Fruit fly (Drosophila melanogaster): ENCODE measurements around the gene CG42542.

Gene CG42542

DNA sequence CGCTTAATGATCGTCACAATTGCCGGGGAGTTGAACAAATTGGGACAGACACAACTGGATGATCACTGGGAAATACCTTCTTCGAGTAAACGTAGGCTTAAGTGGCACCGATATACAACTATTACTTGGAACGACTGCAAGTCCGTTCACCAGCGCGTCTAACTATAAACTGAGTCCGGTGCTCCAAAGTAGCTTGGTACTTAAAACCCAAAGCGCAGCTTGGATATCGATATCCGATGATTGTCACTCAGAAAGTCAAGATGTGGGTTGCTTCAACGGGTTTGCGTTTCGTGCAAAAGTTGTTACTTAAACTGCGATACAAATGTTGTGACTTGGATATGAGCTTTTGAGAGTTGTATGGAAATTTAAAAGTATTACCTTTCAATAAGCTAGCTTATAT, 9.9 kb downstream of the CG42542 start, which contains the start of gene Spn88Ea:
Gene Spn88Ea (minus strand): TSS at position 175 of the 400 bp plus-strand sequence.
- peak; percentile 59 for TF ChIP-seq Eip78C (GFP tag)
- TF ChIP-seq Sox14 (GFP tag; optimal IDR thresholded peaks at IDR 0.05), result no peak
- TF ChIP-seq CG15336 (GFP tag; IDR thresholded peaks at IDR 0.05), result peak; percentile 35; the same call in 1 of the 2 replicates
- TF ChIP-seq CG1621 (tag; optimal IDR thresholded peaks at IDR 0.05), result peak; percentile 5
- TF ChIP-seq lz (GFP tag; optimal IDR thresholded peaks at IDR 0.05), result peak; percentile 1
- no peak for TF ChIP-seq Hr4 (GFP tag; optimal IDR thresholded peaks at IDR 0.05)
- no peak for TF ChIP-seq Met (GFP tag; optimal IDR thresholded peaks at IDR 0.05)
- peak; percentile 46; the same call in 1 of the 3 replicates for TF ChIP-seq eg (GFP tag; IDR thresholded peaks at IDR 0.05)
- peak; percentile 37; the same call in 2 of the 3 replicates for TF ChIP-seq CG6163 (GFP tag; IDR thresholded peaks at IDR 0.05)
- TF ChIP-seq dsx (GFP tag; optimal IDR thresholded peaks at IDR 0.05; ENCODE audit: poor library complexity, severe bottlenecking), result peak; percentile 13
- TF ChIP-seq ss (GFP tag; optimal IDR thresholded peaks at IDR 0.05), result no peak
- peak; percentile 25 for TF ChIP-seq CG3919 (GFP tag; optimal IDR thresholded peaks at IDR 0.05)
- no peak for TF ChIP-seq fd59A (GFP tag; optimal IDR thresholded peaks at IDR 0.05)

DNA sequence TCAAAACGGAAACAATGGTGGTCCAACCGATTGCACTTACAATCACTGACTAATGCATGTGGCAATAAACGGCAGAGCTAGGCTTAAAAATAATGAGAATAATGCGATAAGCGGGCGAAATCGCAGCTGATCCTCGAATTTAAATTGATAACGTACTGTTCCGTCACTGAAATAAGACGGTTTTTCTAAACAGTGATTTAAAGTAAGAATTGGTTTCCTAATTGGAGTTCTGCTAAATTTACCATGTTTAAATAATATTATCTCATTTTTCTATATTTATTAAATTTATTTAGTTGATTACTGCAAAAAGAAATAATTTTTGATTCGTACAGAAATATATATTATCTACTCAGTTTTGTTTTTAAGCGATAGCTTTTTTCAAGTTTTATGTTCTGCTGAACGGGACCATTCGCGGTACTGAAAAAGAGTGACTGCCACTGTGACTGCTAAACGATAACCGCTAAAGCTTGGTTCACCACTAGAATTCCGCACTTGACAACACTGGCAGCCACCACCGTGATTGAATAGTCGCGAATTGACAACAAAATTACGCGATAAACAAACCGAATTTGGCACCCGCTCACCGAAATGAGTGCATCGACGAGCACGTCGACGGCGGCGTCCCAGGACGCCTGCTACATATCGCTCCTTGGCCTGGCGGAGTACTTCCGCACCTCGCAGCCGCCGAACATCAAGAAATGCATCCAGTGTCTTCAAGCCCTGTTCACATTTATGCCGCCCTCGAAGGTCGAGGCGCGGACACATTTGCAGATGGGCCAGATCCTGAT, 12.5 kb downstream of the CG42542 start, which contains the start of the genes Spn88Eb and Mau2:
Gene Spn88Eb (minus strand): TSS at position 51 of the 788 bp plus-strand sequence.
Gene Mau2 (plus strand): TSS at position 493 of the 788 bp plus-strand sequence.
- peak; percentile 62 for TF ChIP-seq CG3032 (tag; optimal IDR thresholded peaks at IDR 0.05)
- peak; percentile 63 for TF ChIP-seq CG31627 (GFP tag; optimal IDR thresholded peaks at IDR 0.05)
- peak; percentile 60 for TF ChIP-seq Gug (GFP tag; IDR thresholded peaks at IDR 0.05)
- no peak for TF ChIP-seq Met (GFP tag; optimal IDR thresholded peaks at IDR 0.05)
- TF ChIP-seq eg (GFP tag; IDR thresholded peaks at IDR 0.05), result peak; percentile 70
- TF ChIP-seq cyc (GFP tag; optimal IDR thresholded peaks at IDR 0.05), result peak; percentile 52
- TF ChIP-seq svp (GFP tag), result no peak
- TF ChIP-seq Eip78C (GFP tag), result no peak
- TF ChIP-seq Eip93F (GFP tag; optimal IDR thresholded peaks at IDR 0.05), result peak; percentile 33
- no peak for TF ChIP-seq Ets21C (GFP tag; optimal IDR thresholded peaks at IDR 0.05)
- peak; percentile 52 for TF ChIP-seq esn (GFP tag; optimal IDR thresholded peaks at IDR 0.05)
- no peak for TF ChIP-seq Blimp-1 (GFP tag; optimal IDR thresholded peaks at IDR 0.05)
- peak; percentile 43; the same call in 1 of the 2 replicates for TF ChIP-seq CG11294 (GFP tag; IDR thresholded peaks at IDR 0.05)
- peak; percentile 8 for TF ChIP-seq CG6792 (GFP tag; optimal IDR thresholded peaks at IDR 0.05)
- TF ChIP-seq lz (GFP tag; optimal IDR thresholded peaks at IDR 0.05), result peak; percentile 58
- peak; percentile 49 for TF ChIP-seq Sox14 (GFP tag; optimal IDR thresholded peaks at IDR 0.05)
- peak; percentile 18; the same call in 1 of the 3 replicates for TF ChIP-seq CG6163 (GFP tag; IDR thresholded peaks at IDR 0.05)
- TF ChIP-seq Ets96B (tag; optimal IDR thresholded peaks at IDR 0.05), result no peak

dm6 chr3R:15213362-15213989, 17.1 kb downstream of the CG42542 start, which contains the start of the genes CG6654 and CG4210:
Gene CG6654, minus strand, starts transcription at chr3R:15213658.
Gene CG4210, plus strand, starts transcription at chr3R:15213974.
- TF ChIP-seq net (GFP tag; optimal IDR thresholded peaks at IDR 0.05) (no peak), Sox14 (GFP tag; optimal IDR thresholded peaks at IDR 0.05) (peak; percentile 33), cyc (GFP tag; optimal IDR thresholded peaks at IDR 0.05) (peak; percentile 30), CG10631 (GFP tag; optimal IDR thresholded peaks at IDR 0.05) (no peak), CG31627 (GFP tag; optimal IDR thresholded peaks at IDR 0.05) (peak; percentile 8), CG3032 (tag; optimal IDR thresholded peaks at IDR 0.05) (peak; percentile 4), esn (GFP tag; optimal IDR thresholded peaks at IDR 0.05) (peak; percentile 35)

dm6 chr3R:15218824-15219576, 22.6 kb downstream of the CG42542 start, which contains the start of the genes SIDL and CG12241:
Gene SIDL, minus strand, starts transcription at chr3R:15218874.
Gene CG12241, plus strand, starts transcription at chr3R:15219256.
- TF ChIP-seq svp (GFP tag), result no peak
- TF ChIP-seq cyc (GFP tag; optimal IDR thresholded peaks at IDR 0.05), result peak; percentile 96
- no peak for TF ChIP-seq achi (GFP tag; optimal IDR thresholded peaks at IDR 0.05)
- TF ChIP-seq topi (GFP tag; optimal IDR thresholded peaks at IDR 0.05), result peak; percentile 96
- no peak for TF ChIP-seq CG6808 (GFP tag; optimal IDR thresholded peaks at IDR 0.05)
- no peak for TF ChIP-seq acj6 (GFP tag; optimal IDR thresholded peaks at IDR 0.05)
- no peak for TF ChIP-seq CG10669 (GFP tag; optimal IDR thresholded peaks at IDR 0.05)
- TF ChIP-seq Met (GFP tag; optimal IDR thresholded peaks at IDR 0.05), result no peak
- peak; percentile 99 for TF ChIP-seq CG6163 (GFP tag; IDR thresholded peaks at IDR 0.05)
- TF ChIP-seq Blimp-1 (GFP tag; optimal IDR thresholded peaks at IDR 0.05), result peak; percentile 85
- TF ChIP-seq CG3032 (tag; optimal IDR thresholded peaks at IDR 0.05), result peak; percentile 96
- peak; percentile 41; the same call in 1 of the 2 replicates for TF ChIP-seq CG15336 (GFP tag; IDR thresholded peaks at IDR 0.05)
- TF ChIP-seq CG32006 (GFP tag; optimal IDR thresholded peaks at IDR 0.05), result no peak
- TF ChIP-seq CG10631 (GFP tag; optimal IDR thresholded peaks at IDR 0.05), result peak; percentile 89
- peak; percentile 39 for TF ChIP-seq Sox15 (GFP tag; optimal IDR thresholded peaks at IDR 0.05)
- peak; percentile 68 for TF ChIP-seq fd85E (GFP tag; optimal IDR thresholded peaks at IDR 0.05)
- peak; percentile 69 for TF ChIP-seq CG31627 (GFP tag; optimal IDR thresholded peaks at IDR 0.05)
- TF ChIP-seq CG16779 (tag; optimal IDR thresholded peaks at IDR 0.05), result no peak
- TF ChIP-seq eg (GFP tag; IDR thresholded peaks at IDR 0.05), result peak; percentile 99
- TF ChIP-seq Smox (GFP tag; optimal IDR thresholded peaks at IDR 0.05), result no peak
- peak; percentile 61 for TF ChIP-seq CG6854 (GFP tag; optimal IDR thresholded peaks at IDR 0.05)
